Worm (Caenorhabditis elegans) whole organism, L4 larva: ENCODE measurements around the gene EEED8.14.

Source experiments
- F10B5.3 ChIP-seq: sonication (generic microtip); optimal IDR thresholded peaks from 2 replicates; lab custom pipeline; 2016; ENCODE audit warnings: mild to moderate bottlenecking, missing genetic modification characterization, missing compliant biosample characterization
- F26F4.8 ChIP-seq: fragments of 200-800 bp; sonication (Bioruptor generic); conservative IDR thresholded peaks from 2 replicates; pipeline ENCODE4 v1.3.6; 2022; ENCODE audit warnings: missing genetic modification characterization, missing compliant biosample characterization
- F37D6.2 ChIP-seq: sonication (generic microtip); optimal IDR thresholded peaks from 2 replicates; lab custom pipeline; 2016; ENCODE audit warnings: mild to moderate bottlenecking, missing genetic modification characterization, missing compliant biosample characterization
- F44E2.7 ChIP-seq: fragments of 200-800 bp; sonication (Bioruptor generic); IDR thresholded peaks from 2 replicates; pipeline ENCODE4 v2.1.2; 2022; ENCODE audit warnings: missing genetic modification characterization, missing compliant biosample characterization
- R02D3.7 ChIP-seq: fragments of 150-350 bp; sonication (generic microtip); optimal IDR thresholded peaks from 3 replicates; lab custom pipeline; 2014; ENCODE audit warnings: missing biosample characterization, missing genetic modification characterization
- Y5F2A.4 ChIP-seq: fragments of 200-800 bp; sonication (Bioruptor generic); optimal IDR thresholded peaks from 2 replicates; lab custom pipeline; 2018; ENCODE audit warnings: mild to moderate bottlenecking, missing genetic modification characterization, missing compliant biosample characterization
- ZK337.2 ChIP-seq: fragments of 200-800 bp; sonication (Bioruptor generic); IDR thresholded peaks from 2 replicates; pipeline ENCODE4 v1.3.6; 2022; ENCODE audit warnings: missing genetic modification reagents, missing genetic modification characterization, missing compliant biosample characterization
- aha-1 ChIP-seq: fragments of 150-350 bp; peaks from one replicate; lab custom pipeline; 2014; ENCODE audit warnings: missing biosample characterization, missing genetic modification characterization
- aly-2 ChIP-seq: sonication (generic microtip); optimal IDR thresholded peaks from 2 replicates; lab custom pipeline; 2018; ENCODE audit warnings: missing biosample characterization, missing genetic modification characterization
- arid-1 ChIP-seq: fragments of 200-800 bp; sonication (Bioruptor generic); conservative IDR thresholded peaks from 2 replicates; pipeline ENCODE4 v1.3.6; 2022; ENCODE audit warnings: missing genetic modification reagents, missing genetic modification characterization, missing compliant biosample characterization
- ceh-20 ChIP-seq: fragments of 200-800 bp; sonication (Bioruptor generic); IDR thresholded peaks from 2 replicates; pipeline ENCODE4 v1.3.6; 2022; ENCODE audit warnings: missing genetic modification reagents, missing genetic modification characterization, missing compliant biosample characterization
- ceh-62 ChIP-seq: sonication (generic microtip); optimal IDR thresholded peaks from 2 replicates; lab custom pipeline; 2017; ENCODE audit warnings: missing biosample characterization, missing genetic modification characterization
- ces-1 ChIP-seq: fragments of 150-350 bp; sonication (generic microtip); optimal IDR thresholded peaks from 4 replicates; lab custom pipeline; 2014; ENCODE audit warnings: missing biosample characterization, missing genetic modification reagents, missing genetic modification characterization
- cey-2 ChIP-seq: sonication (generic microtip); optimal IDR thresholded peaks from 3 replicates; lab custom pipeline; 2017; ENCODE audit warnings: missing genetic modification characterization, mild to moderate bottlenecking, missing compliant biosample characterization, antibody characterized with exemption, borderline replicate concordance; ENCODE audit not compliant: insufficient read depth
- ctbp-1 ChIP-seq: fragments of 200-800 bp; sonication (Bioruptor generic); IDR thresholded peaks from 2 replicates; pipeline ENCODE4 v1.3.6; 2022; ENCODE audit warnings: missing genetic modification reagents, missing genetic modification characterization, missing compliant biosample characterization
- daf-12 ChIP-seq: fragments of 150-350 bp; optimal IDR thresholded peaks from 2 replicates; lab custom pipeline; 2014; ENCODE audit warnings: missing biosample characterization, missing genetic modification reagents, missing genetic modification characterization
- daf-19 ChIP-seq: fragments of 200-800 bp; sonication (Bioruptor generic); conservative IDR thresholded peaks from 2 replicates; pipeline ENCODE4 v1.3.6; 2022; ENCODE audit warnings: missing genetic modification characterization, missing compliant biosample characterization
- dmd-6 ChIP-seq: fragments of 200-800 bp; sonication (Bioruptor generic); IDR thresholded peaks from 2 replicates; pipeline ENCODE4 v1.3.6; 2022; ENCODE audit warnings: missing genetic modification reagents, missing genetic modification characterization, missing compliant biosample characterization
- dmd-8 ChIP-seq: fragments of 200-800 bp; sonication (Bioruptor generic); IDR thresholded peaks from 2 replicates; pipeline ENCODE4 v1.3.6; 2022; ENCODE audit warnings: missing genetic modification characterization, missing compliant biosample characterization
- dpl-1 ChIP-seq: fragments of 150-350 bp; optimal IDR thresholded peaks from 2 replicates; lab custom pipeline; 2014; ENCODE audit warnings: missing biosample characterization, missing genetic modification reagents, missing genetic modification characterization
- duxl-1 ChIP-seq: sonication (generic microtip); optimal IDR thresholded peaks from 2 replicates; lab custom pipeline; 2016; ENCODE audit warnings: mild to moderate bottlenecking, missing genetic modification characterization, moderate library complexity, missing compliant biosample characterization; ENCODE audit not compliant: poor library complexity
- dve-1 ChIP-seq: sonication (generic microtip); optimal IDR thresholded peaks from 2 replicates; lab custom pipeline; 2017; ENCODE audit warnings: antibody characterized with exemption, mild to moderate bottlenecking, missing genetic modification characterization, missing compliant biosample characterization; ENCODE audit not compliant: insufficient read depth
- egl-43 ChIP-seq: fragments of 200-800 bp; sonication (Bioruptor generic); IDR thresholded peaks from 2 replicates; pipeline ENCODE4 v1.3.6; 2022; ENCODE audit warnings: missing genetic modification reagents, missing genetic modification characterization, missing compliant biosample characterization
- fkh-10 ChIP-seq: fragments of 150-350 bp; optimal IDR thresholded peaks from 2 replicates; lab custom pipeline; 2014; ENCODE audit warnings: missing biosample characterization, missing genetic modification reagents, missing genetic modification characterization
- hif-1 ChIP-seq, 2 experiments: sonication (generic microtip); optimal IDR thresholded peaks; 2 replicates each; lab custom pipeline; 2016 to 2017; ENCODE audit warnings: missing compliant biosample characterization in 2 of 2, missing genetic modification characterization in 2 of 2, missing genetic modification reagents in 2 of 2, missing genotype in 2 of 2, mild to moderate bottlenecking in 1 of 2
- hlh-30 ChIP-seq: sonication (generic microtip); optimal IDR thresholded peaks from 2 replicates; lab custom pipeline; 2017; ENCODE audit warnings: antibody characterized with exemption, mild to moderate bottlenecking, missing genetic modification characterization, missing compliant biosample characterization; ENCODE audit not compliant: insufficient read depth
- hmg-1.1 ChIP-seq: fragments of 200-800 bp; sonication (Bioruptor generic); IDR thresholded peaks from 2 replicates; pipeline ENCODE4 v1.3.6; 2022; ENCODE audit warnings: missing genetic modification reagents, missing genetic modification characterization, missing compliant biosample characterization
- lin-1 ChIP-seq: fragments of 200-800 bp; sonication (Bioruptor generic); IDR thresholded peaks from 2 replicates; pipeline ENCODE4 v1.3.6; 2022; ENCODE audit warnings: missing genetic modification reagents, missing genetic modification characterization, missing compliant biosample characterization
- lin-13 ChIP-seq: fragments of 150-350 bp; optimal IDR thresholded peaks from 2 replicates; lab custom pipeline; 2014; ENCODE audit warnings: missing biosample characterization, missing genetic modification reagents, missing genetic modification characterization
- lin-15B ChIP-seq: fragments of 150-350 bp; sonication (generic microtip); optimal IDR thresholded peaks from 3 replicates; lab custom pipeline; 2014; ENCODE audit warnings: missing biosample characterization, missing genetic modification characterization
- lir-3 ChIP-seq: sonication (generic microtip); optimal IDR thresholded peaks from 2 replicates; lab custom pipeline; 2016; ENCODE audit warnings: mild to moderate bottlenecking, missing genetic modification characterization, missing compliant biosample characterization
- madf-5 ChIP-seq, 2 experiments: fragments of 200-800 bp; sonication (Bioruptor generic); IDR thresholded peaks; 2 replicates each; pipeline ENCODE4 v1.3.6; 2022; ENCODE audit warnings: missing compliant biosample characterization in 2 of 2, missing genetic modification characterization in 2 of 2
- mdt-29 ChIP-seq: fragments of 200-800 bp; sonication (Bioruptor generic); IDR thresholded peaks from 2 replicates; pipeline ENCODE4 v1.3.6; 2022; ENCODE audit warnings: missing genetic modification reagents, missing genetic modification characterization, missing compliant biosample characterization
- nhr-10 ChIP-seq: fragments of 150-350 bp; optimal IDR thresholded peaks from 2 replicates; lab custom pipeline; 2014; ENCODE audit warnings: missing biosample characterization, missing genetic modification characterization
- nhr-102 ChIP-seq: sonication (generic microtip); optimal IDR thresholded peaks from 2 replicates; lab custom pipeline; 2016; ENCODE audit warnings: mild to moderate bottlenecking, missing genetic modification characterization, moderate library complexity, missing compliant biosample characterization
- nhr-11 ChIP-seq: fragments of 150-350 bp; optimal IDR thresholded peaks from 2 replicates; lab custom pipeline; 2014; ENCODE audit warnings: missing biosample characterization, missing genetic modification characterization
- nhr-111 ChIP-seq: fragments of 200-800 bp; sonication (Bioruptor generic); optimal IDR thresholded peaks from 2 replicates; lab custom pipeline; 2018; ENCODE audit warnings: mild to moderate bottlenecking, missing genetic modification characterization, missing compliant biosample characterization
- nhr-25 ChIP-seq: sonication (generic microtip); optimal IDR thresholded peaks from 2 replicates; lab custom pipeline; 2017; ENCODE audit warnings: missing genetic modification characterization, mild to moderate bottlenecking, missing compliant biosample characterization, antibody characterized with exemption, moderate library complexity, borderline replicate concordance; ENCODE audit not compliant: insufficient read depth
- nhr-48 ChIP-seq: sonication (generic microtip); optimal IDR thresholded peaks from 2 replicates; lab custom pipeline; 2016; ENCODE audit warnings: mild to moderate bottlenecking, missing genetic modification characterization, missing compliant biosample characterization
- pqm-1 ChIP-seq: sonication (generic microtip); optimal IDR thresholded peaks from 2 replicates; lab custom pipeline; 2017; ENCODE audit warnings: missing biosample characterization, missing genetic modification characterization
- rbr-2 ChIP-seq: sonication (generic microtip); optimal IDR thresholded peaks from 2 replicates; lab custom pipeline; 2016; ENCODE audit warnings: missing genotype, missing genetic modification characterization, missing compliant biosample characterization
- sdz-12 ChIP-seq: fragments of 200-800 bp; sonication (Bioruptor generic); optimal IDR thresholded peaks from 2 replicates; lab custom pipeline; 2018; ENCODE audit warnings: mild to moderate bottlenecking, missing genetic modification characterization, missing compliant biosample characterization
- skn-1 ChIP-seq: fragments of 150-350 bp; optimal IDR thresholded peaks from 2 replicates; lab custom pipeline; 2014; ENCODE audit warnings: missing biosample characterization, missing genetic modification characterization
- spr-1 ChIP-seq: sonication (generic microtip); optimal IDR thresholded peaks from 2 replicates; lab custom pipeline; 2016; ENCODE audit warnings: mild to moderate bottlenecking, missing genetic modification characterization, missing compliant biosample characterization
- unc-130 ChIP-seq: sonication (generic microtip); optimal IDR thresholded peaks from 2 replicates; lab custom pipeline; 2016; ENCODE audit warnings: missing genetic modification reagents, missing genetic modification characterization, missing compliant biosample characterization
- zfp-3 ChIP-seq: fragments of 200-800 bp; sonication (Bioruptor generic); conservative IDR thresholded peaks from 2 replicates; pipeline ENCODE4 v1.3.6; 2022; ENCODE audit warnings: missing genetic modification reagents, missing genetic modification characterization, missing compliant biosample characterization
- zip-11 ChIP-seq: fragments of 200-800 bp; sonication (Bioruptor generic); IDR thresholded peaks from 2 replicates; pipeline ENCODE4 v1.3.6; 2022; ENCODE audit warnings: missing genetic modification characterization, missing compliant biosample characterization
- zip-2 ChIP-seq: fragments of 150-350 bp; optimal IDR thresholded peaks from 2 replicates; lab custom pipeline; 2014; ENCODE audit warnings: missing biosample characterization, missing genetic modification characterization
- ztf-11 ChIP-seq: fragments of 150-350 bp; optimal IDR thresholded peaks from 2 replicates; lab custom pipeline; 2014; ENCODE audit warnings: missing biosample characterization, missing genetic modification characterization

Gene EEED8.14

DNA sequence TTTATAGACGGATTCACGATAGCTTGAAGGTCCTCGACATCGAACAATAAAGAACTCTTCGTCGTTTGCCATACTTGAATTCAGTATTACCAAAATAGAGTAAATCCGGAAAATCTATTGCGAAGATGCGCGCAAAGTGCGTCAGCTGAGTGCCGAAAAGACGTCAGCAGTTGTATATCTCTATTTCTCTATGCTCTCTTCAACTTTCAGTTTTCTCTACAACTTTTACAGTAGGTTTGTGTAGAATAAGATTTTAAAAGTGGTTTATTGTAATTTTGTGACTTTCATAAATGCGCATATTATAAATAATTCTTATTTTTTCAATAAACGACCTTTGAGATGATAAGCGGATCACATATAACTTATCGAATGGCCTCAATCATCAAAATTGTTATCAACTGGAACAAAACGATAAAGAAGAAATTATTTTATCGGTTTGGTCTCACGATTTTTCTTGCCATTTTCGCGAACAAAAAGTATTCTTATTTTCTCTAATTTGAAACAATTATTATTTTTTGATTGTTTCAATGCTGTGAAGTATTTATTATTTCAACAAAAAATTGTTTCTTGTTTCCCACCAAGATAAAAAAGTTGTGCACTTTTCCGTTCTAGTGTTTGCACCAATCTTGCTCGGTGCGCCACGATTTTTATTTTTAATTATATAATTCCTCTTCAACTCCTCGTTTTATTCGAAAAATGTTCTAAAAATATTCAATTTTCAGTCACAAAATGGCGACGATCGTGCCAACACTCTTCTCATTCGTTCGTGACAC, 40.4 kb downstream of the EEED8.14 start, which contains the start of the genes agt-2 and F09E5.3:
agt-2 (minus strand) TSS at position 553 of the 773 bp plus-strand sequence.
F09E5.3 (plus strand) TSS at position 723 of the 773 bp plus-strand sequence.
- TF ChIP-seq nhr-111 (GFP tag; lab: Kevin White, UChicago) = no peak
- no peak for TF ChIP-seq aly-2 (tag; lab: Kevin White, UChicago)
- no peak for TF ChIP-seq ztf-11 (tag; lab: Kevin White, UChicago)
- TF ChIP-seq F37D6.2 (tag; lab: Kevin White, UChicago) = peak; percentile 83
- peak; percentile 89 for TF ChIP-seq rbr-2 (tag; lab: Kevin White, UChicago)
- TF ChIP-seq ctbp-1 (GFP tag; lab: Robert Waterston, UW) = peak; percentile 80; the same call in 1 of the 2 replicates
- TF ChIP-seq dve-1 = peak; percentile 91
- TF ChIP-seq mdt-29 (GFP tag; lab: Robert Waterston, UW) = no peak
- TF ChIP-seq duxl-1 (tag; lab: Kevin White, UChicago) = peak; percentile 58
- no peak for TF ChIP-seq madf-5 (GFP tag; IDR thresholded peaks at IDR 0.05; lab: Robert Waterston, UW)
- TF ChIP-seq daf-12 (tag; lab: Kevin White, UChicago) = no peak
- peak; percentile 73; the same call in 1 of the 2 replicates for TF ChIP-seq hmg-1.1 (GFP tag; lab: Robert Waterston, UW)
- TF ChIP-seq pqm-1 = peak; percentile 74
- no peak for TF ChIP-seq F26F4.8 (GFP tag; lab: Robert Waterston, UW)
- peak; percentile 48 for TF ChIP-seq zip-2 (tag; lab: Kevin White, UChicago)
- peak; percentile 67 for TF ChIP-seq nhr-48 (tag; lab: Kevin White, UChicago)
- peak; percentile 87 for TF ChIP-seq dpl-1 (GFP tag; lab: Kevin White, UChicago)
- TF ChIP-seq dmd-6 (GFP tag; lab: Robert Waterston, UW) = peak; percentile 83
- TF ChIP-seq hlh-30 (tag; lab: Kevin White, UChicago) = peak; percentile 81
- TF ChIP-seq cey-2 (tag; lab: Kevin White, UChicago) = no peak
- peak; percentile 79; the same call in 1 of the 2 replicates for TF ChIP-seq daf-19 (GFP tag; lab: Robert Waterston, UW)
- TF ChIP-seq dmd-8 (GFP tag; lab: Robert Waterston, UW) = no peak
- TF ChIP-seq lin-1 = no peak
- peak; percentile 32 for TF ChIP-seq ces-1
- TF ChIP-seq hif-1 (tag; optimal IDR thresholded peaks at IDR 0.05; lab: Kevin White, UChicago) = peak in 1 of 2 experiments; percentile 58
- TF ChIP-seq lin-15B = no peak
- TF ChIP-seq ZK337.2 (GFP tag; lab: Robert Waterston, UW) = no peak
- TF ChIP-seq lin-13 = peak; percentile 84
- no peak for TF ChIP-seq skn-1
- no peak for TF ChIP-seq R02D3.7 (tag; lab: Kevin White, UChicago)
- peak; percentile 27 for TF ChIP-seq unc-130
- TF ChIP-seq nhr-11 (tag; lab: Kevin White, UChicago) = peak; percentile 89
- TF ChIP-seq arid-1 (GFP tag; lab: Robert Waterston, UW) = peak; percentile 54; the same call in 1 of the 2 replicates
- no peak for TF ChIP-seq F44E2.7 (GFP tag; lab: Robert Waterston, UW)
- no peak for TF ChIP-seq lir-3
- peak; percentile 73 for TF ChIP-seq nhr-25 (tag; lab: Kevin White, UChicago)
- TF ChIP-seq F10B5.3 (tag; lab: Kevin White, UChicago) = peak; percentile 65
- peak; percentile 9 for TF ChIP-seq Y5F2A.4 (GFP tag; lab: Kevin White, UChicago)
- peak; percentile 74 for TF ChIP-seq zfp-3 (GFP tag; lab: Robert Waterston, UW)
- TF ChIP-seq spr-1 (tag; lab: Kevin White, UChicago) = peak; percentile 80
- peak; percentile 85 for TF ChIP-seq ceh-20
- TF ChIP-seq egl-43 (GFP tag; lab: Robert Waterston, UW) = no peak
- peak; percentile 86 for TF ChIP-seq aha-1 (tag; lab: Kevin White, UChicago)
- peak; percentile 86 for TF ChIP-seq fkh-10 (GFP tag; lab: Kevin White, UChicago)
- no peak for TF ChIP-seq sdz-12 (GFP tag; lab: Kevin White, UChicago)
- TF ChIP-seq nhr-102 (tag; lab: Kevin White, UChicago) = peak; percentile 79
- TF ChIP-seq zip-11 (GFP tag; lab: Robert Waterston, UW) = no peak
- no peak for TF ChIP-seq ceh-62
- TF ChIP-seq nhr-10 (tag; lab: Kevin White, UChicago) = no peak
